Fruit fly (Drosophila melanogaster) Kc167 (cell line): ENCODE data around the gene CG3436.

Source experiments
- Myc ChIP-seq: fragments of >200 bp; optimal IDR thresholded peaks from 2 replicates; lab custom pipeline; 2017; ENCODE audit warnings: missing external identifiers
- Sin3A ChIP-seq: fragments of >200 bp; optimal IDR thresholded peaks from 2 replicates; lab custom pipeline; 2018; ENCODE audit warnings: missing external identifiers
- h ChIP-seq: fragments of >200 bp; optimal IDR thresholded peaks from 3 replicates; lab custom pipeline; 2018; ENCODE audit warnings: missing external identifiers
- insv ChIP-seq: fragments of >200 bp; optimal IDR thresholded peaks from 3 replicates; lab custom pipeline; 2018; ENCODE audit warnings: missing external identifiers
- psq ChIP-seq: fragments of >200 bp; optimal IDR thresholded peaks from 2 replicates; lab custom pipeline; 2017; ENCODE audit warnings: missing external identifiers
- ttk ChIP-seq: sonication (Bioruptor generic); optimal IDR thresholded peaks from 2 replicates; lab custom pipeline; 2017; ENCODE audit warnings: missing external identifiers

DNA sequence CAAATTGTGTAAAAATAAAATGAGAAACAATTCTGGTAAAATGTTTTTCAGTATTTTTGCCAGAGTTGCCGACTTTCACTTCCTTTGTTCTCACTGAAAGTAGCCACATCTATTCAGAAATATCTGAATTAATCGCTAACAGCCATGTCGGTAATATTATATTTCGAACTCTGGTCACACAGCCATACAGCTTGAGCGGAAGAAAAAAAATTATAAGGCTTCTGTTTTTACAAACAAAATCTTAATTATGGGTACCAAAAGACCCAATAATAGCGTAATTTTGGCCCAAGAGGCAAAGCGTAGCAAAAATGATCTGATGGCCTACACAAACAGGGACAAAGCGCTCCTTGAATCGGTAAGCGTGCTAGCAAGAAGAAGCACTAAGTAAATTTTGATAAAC, at the start of gene CG3436:
- TF ChIP-seq h (lab: Kevin White, UChicago) = no peak
- TF ChIP-seq psq (lab: Kevin White, UChicago) = no peak
- TF ChIP-seq Myc = no peak
- TF ChIP-seq ttk = no peak
- no peak for TF ChIP-seq insv (lab: Kevin White, UChicago)
- no peak for TF ChIP-seq Sin3A
